Worm (Caenorhabditis elegans) whole organism, young adult: ENCODE results near the gene F45E10.2.

Experiments
- B0019.2 ChIP-seq: fragments of 200-800 bp; sonication (Bioruptor generic); conservative IDR thresholded peaks from 2 replicates; pipeline ENCODE4 v1.3.6; 2022; ENCODE audit warnings: missing genetic modification reagents, missing genetic modification characterization, missing compliant biosample characterization
- B0261.1 ChIP-seq: sonication (generic microtip); optimal IDR thresholded peaks from 2 replicates; lab custom pipeline; 2016; ENCODE audit warnings: mild to moderate bottlenecking, missing genetic modification characterization, moderate library complexity, missing compliant biosample characterization
- D2030.7 ChIP-seq: fragments of 200-800 bp; sonication (Bioruptor generic); IDR thresholded peaks from 2 replicates; pipeline ENCODE4 v1.3.6; 2022; ENCODE audit warnings: missing genetic modification reagents, missing genetic modification characterization, missing compliant biosample characterization
- F37B4.10 ChIP-seq: fragments of 200-800 bp; sonication (Bioruptor generic); IDR thresholded peaks from 2 replicates; pipeline ENCODE4 v1.3.6; 2022; ENCODE audit warnings: missing genetic modification characterization, missing compliant biosample characterization
- F39B2.1 ChIP-seq: fragments of 200-800 bp; sonication (Bioruptor generic); IDR thresholded peaks from 2 replicates; pipeline ENCODE4 v1.3.6; 2022; ENCODE audit warnings: missing genetic modification reagents, missing genetic modification characterization, missing compliant biosample characterization
- F49E8.2 ChIP-seq: sonication (generic microtip); optimal IDR thresholded peaks from 3 replicates; lab custom pipeline; 2017; ENCODE audit warnings: missing genetic modification characterization, mild to moderate bottlenecking, missing compliant biosample characterization, antibody characterized with exemption, moderate library complexity; ENCODE audit not compliant: insufficient read depth
- F57A8.1 ChIP-seq: fragments of 200-800 bp; sonication (Bioruptor generic); optimal IDR thresholded peaks from 2 replicates; lab custom pipeline; 2018; ENCODE audit warnings: mild to moderate bottlenecking, missing genetic modification characterization, moderate library complexity, missing compliant biosample characterization
- T26A5.8 ChIP-seq: sonication (generic microtip); optimal IDR thresholded peaks from 2 replicates; lab custom pipeline; 2016; ENCODE audit warnings: missing genetic modification characterization, missing compliant biosample characterization
- aptf-3 ChIP-seq: fragments of 200-800 bp; sonication (Bioruptor generic); IDR thresholded peaks from 2 replicates; pipeline ENCODE4 v1.3.6; 2022; ENCODE audit warnings: missing genetic modification characterization, missing compliant biosample characterization
- athp-1 ChIP-seq: sonication (generic microtip); optimal IDR thresholded peaks from 2 replicates; lab custom pipeline; 2017; ENCODE audit warnings: mild to moderate bottlenecking, missing genetic modification characterization, missing compliant biosample characterization
- attf-3 ChIP-seq: fragments of 200-800 bp; sonication (Bioruptor generic); conservative IDR thresholded peaks from 2 replicates; pipeline ENCODE4 v1.3.6; 2022; ENCODE audit warnings: missing genetic modification reagents, missing genetic modification characterization, missing compliant biosample characterization
- bed-2 ChIP-seq: fragments of 200-800 bp; sonication (Bioruptor generic); IDR thresholded peaks from 2 replicates; pipeline ENCODE4 v1.3.6; 2022; ENCODE audit warnings: missing genetic modification reagents, missing genetic modification characterization, missing compliant biosample characterization
- ceh-27 ChIP-seq: fragments of 200-800 bp; sonication (Bioruptor generic); optimal IDR thresholded peaks from 2 replicates; lab custom pipeline; 2018; ENCODE audit warnings: mild to moderate bottlenecking, missing genetic modification characterization, moderate library complexity, missing compliant biosample characterization
- ceh-91 ChIP-seq: fragments of 200-800 bp; sonication (Bioruptor generic); IDR thresholded peaks from 2 replicates; pipeline ENCODE4 v1.3.6; 2022; ENCODE audit warnings: missing genetic modification reagents, missing genetic modification characterization, missing compliant biosample characterization
- chd-7 ChIP-seq: sonication (generic microtip); optimal IDR thresholded peaks from 2 replicates; lab custom pipeline; 2016; ENCODE audit warnings: mild to moderate bottlenecking, missing genetic modification characterization, moderate library complexity, missing compliant biosample characterization
- dox-1 ChIP-seq: fragments of 200-800 bp; sonication (Bioruptor generic); IDR thresholded peaks from 2 replicates; pipeline ENCODE4 v1.3.6; 2022; ENCODE audit warnings: missing genetic modification reagents, missing genetic modification characterization, missing compliant biosample characterization
- dpff-1 ChIP-seq: sonication (generic microtip); optimal IDR thresholded peaks from 2 replicates; lab custom pipeline; 2017; ENCODE audit warnings: mild to moderate bottlenecking, missing genetic modification characterization, missing compliant biosample characterization
- efl-1 ChIP-seq: fragments of 150-350 bp; optimal IDR thresholded peaks from 2 replicates; lab custom pipeline; 2014; ENCODE audit warnings: missing biosample characterization, missing genetic modification reagents, missing genetic modification characterization
- egl-44 ChIP-seq: fragments of 200-800 bp; sonication (Bioruptor generic); IDR thresholded peaks from 2 replicates; pipeline ENCODE4 v1.3.6; 2022; ENCODE audit warnings: missing genetic modification reagents, missing genetic modification characterization, missing compliant biosample characterization
- egrh-3 ChIP-seq: fragments of 200-800 bp; sonication (Bioruptor generic); IDR thresholded peaks from 2 replicates; pipeline ENCODE4 v1.3.6; 2022; ENCODE audit warnings: missing genetic modification reagents, missing genetic modification characterization, missing compliant biosample characterization
- hlh-12 ChIP-seq: sonication (generic microtip); optimal IDR thresholded peaks from 2 replicates; lab custom pipeline; 2016; ENCODE audit warnings: missing genetic modification characterization, missing compliant biosample characterization
- hmg-1.2 ChIP-seq: fragments of 200-800 bp; sonication (Bioruptor generic); IDR thresholded peaks from 2 replicates; pipeline ENCODE4 v1.3.6; 2022; ENCODE audit warnings: missing genetic modification reagents, missing genetic modification characterization, missing compliant biosample characterization
- hsf-1 ChIP-seq: fragments of 200-800 bp; sonication (Bioruptor generic); IDR thresholded peaks from 2 replicates; pipeline ENCODE4 v1.3.6; 2022; ENCODE audit warnings: missing genetic modification reagents, missing genetic modification characterization, missing compliant biosample characterization
- lag-1 ChIP-seq: fragments of 200-800 bp; sonication (Bioruptor generic); IDR thresholded peaks from 2 replicates; pipeline ENCODE4 v1.3.6; 2022; ENCODE audit warnings: missing genetic modification reagents, missing genetic modification characterization, missing compliant biosample characterization
- madf-6 ChIP-seq: fragments of 200-800 bp; sonication (Bioruptor generic); IDR thresholded peaks from 2 replicates; pipeline ENCODE4 v1.3.6; 2022; ENCODE audit warnings: missing genetic modification reagents, missing genetic modification characterization, missing compliant biosample characterization
- mcd-1 ChIP-seq: fragments of 200-800 bp; sonication (Bioruptor generic); IDR thresholded peaks from 2 replicates; pipeline ENCODE4 v1.3.6; 2022; ENCODE audit warnings: missing genetic modification reagents, missing genetic modification characterization, missing compliant biosample characterization
- mes-4 ChIP-seq: sonication (generic microtip); optimal IDR thresholded peaks from 2 replicates; lab custom pipeline; 2016; ENCODE audit warnings: missing genotype, missing genetic modification characterization, missing compliant biosample characterization
- nfya-2 ChIP-seq: fragments of 200-800 bp; sonication (Bioruptor generic); IDR thresholded peaks from 2 replicates; pipeline ENCODE4 v1.3.6; 2022; ENCODE audit warnings: missing genetic modification reagents, missing genetic modification characterization, missing compliant biosample characterization
- nhr-120 ChIP-seq: fragments of 200-800 bp; sonication (Bioruptor generic); IDR thresholded peaks from 2 replicates; pipeline ENCODE4 v1.3.6; 2022; ENCODE audit warnings: missing genetic modification characterization, missing compliant biosample characterization
- nhr-27 ChIP-seq: fragments of 200-800 bp; sonication (Bioruptor generic); optimal IDR thresholded peaks from 2 replicates; lab custom pipeline; 2018; ENCODE audit warnings: mild to moderate bottlenecking, missing genetic modification characterization, moderate library complexity, missing compliant biosample characterization
- nhr-80 ChIP-seq: sonication (generic microtip); optimal IDR thresholded peaks from 2 replicates; lab custom pipeline; 2016; ENCODE audit warnings: missing genetic modification characterization, missing compliant biosample characterization
- pha-4 ChIP-seq: fragments of 150-350 bp; sonication (generic microtip); optimal IDR thresholded peaks from 2 replicates; lab custom pipeline; 2014; ENCODE audit warnings: missing biosample characterization, missing genetic modification reagents, missing genetic modification characterization
- rec-8 ChIP-seq, 2 experiments: sonication (generic microtip); optimal IDR thresholded peaks; 2 replicates each; lab custom pipeline; 2016; ENCODE audit warnings: mild to moderate bottlenecking in 2 of 2, missing genetic modification characterization in 2 of 2, missing genetic modification reagents in 2 of 2, missing genotype in 2 of 2, missing biosample characterization in 1 of 2, missing compliant biosample characterization in 1 of 2, moderate library complexity in 1 of 2
- somi-1 ChIP-seq: fragments of 200-800 bp; sonication (Bioruptor generic); optimal IDR thresholded peaks from 2 replicates; lab custom pipeline; 2018; ENCODE audit warnings: mild to moderate bottlenecking, missing genetic modification characterization, missing compliant biosample characterization
- tbp1 ChIP-seq: fragments of 200-800 bp; sonication (Bioruptor generic); optimal IDR thresholded peaks from 2 replicates; lab custom pipeline; 2018; ENCODE audit warnings: mild to moderate bottlenecking, missing genetic modification characterization, missing compliant biosample characterization
- zfh-2 ChIP-seq: fragments of 200-800 bp; sonication (Bioruptor generic); conservative IDR thresholded peaks from 2 replicates; pipeline ENCODE4 v1.3.6; 2022; ENCODE audit warnings: missing genetic modification reagents, missing genetic modification characterization, missing compliant biosample characterization
- ztf-18 ChIP-seq: sonication (generic microtip); optimal IDR thresholded peaks from 2 replicates; lab custom pipeline; 2016; ENCODE audit warnings: missing genotype, mild to moderate bottlenecking, missing genetic modification characterization, missing compliant biosample characterization
- ztf-28 ChIP-seq: fragments of 200-800 bp; sonication (Bioruptor generic); IDR thresholded peaks from 2 replicates; pipeline ENCODE4 v1.3.6; 2022; ENCODE audit warnings: missing genetic modification reagents, missing genetic modification characterization, missing compliant biosample characterization

The F45E10.2 gene

ce11 chrII:11016835-11016883 lies 38.5 kb downstream of the F45E10.2 start, which contains the start of gene ram-2:
Gene ram-2 (minus strand): TSS chrII:11016881.
- TF ChIP-seq nhr-120 (GFP tag; lab: Robert Waterston, UW) (no peak), mes-4 (tag; lab: Kevin White, UChicago) (no peak), F49E8.2 (tag; lab: Kevin White, UChicago) (no peak), lag-1 (no peak), ceh-91 (GFP tag; lab: Robert Waterston, UW) (no peak), tbp1 (no peak), T26A5.8 (tag; lab: Kevin White, UChicago) (no peak), F37B4.10 (no peak), nhr-27 (tag; lab: Kevin White, UChicago) (no peak), D2030.7 (GFP tag; lab: Robert Waterston, UW) (no peak)

- TF ChIP-seq chd-7 (tag; lab: Kevin White, UChicago) (no peak), aptf-3 (GFP tag; lab: Robert Waterston, UW) (no peak), egl-44 (GFP tag; lab: Robert Waterston, UW) (no peak), nhr-120 (GFP tag; lab: Robert Waterston, UW) (no peak), ceh-91 (GFP tag; lab: Robert Waterston, UW) (no peak), dox-1 (GFP tag; lab: Robert Waterston, UW) (no peak)
These were observed 38.7 kb downstream of the F45E10.2 start for ce11 chrII:11016435-11016834.

ce11 chrII:11015734-11016133 lies 39.4 kb downstream of the F45E10.2 start:
- TF ChIP-seq ztf-18 (tag; lab: Kevin White, UChicago) (no peak), hmg-1.2 (no peak), hlh-12 (tag; lab: Kevin White, UChicago) (no peak), zfh-2 (peak; percentile 94), athp-1 (tag; lab: Kevin White, UChicago) (peak; percentile 15), lag-1 (no peak), dpff-1 (tag; lab: Kevin White, UChicago) (no peak), F57A8.1 (GFP tag; lab: Kevin White, UChicago) (no peak), egrh-3 (peak; percentile 99), ztf-28 (GFP tag; lab: Robert Waterston, UW) (no peak), somi-1 (no peak), nfya-2 (GFP tag; lab: Robert Waterston, UW) (no peak), bed-2 (GFP tag; lab: Robert Waterston, UW) (no peak), mcd-1 (GFP tag; lab: Robert Waterston, UW) (peak; percentile 45; the same call in 1 of the 2 replicates), attf-3 (GFP tag; lab: Robert Waterston, UW) (no peak), rec-8 (tag; optimal IDR thresholded peaks at IDR 0.05; lab: Kevin White, UChicago) (no peak), B0261.1 (tag; lab: Kevin White, UChicago) (no peak), B0019.2 (GFP tag; lab: Robert Waterston, UW) (no peak)

- TF ChIP-seq F39B2.1 (GFP tag; lab: Robert Waterston, UW) (no peak), hsf-1 (GFP tag; lab: Robert Waterston, UW) (no peak), nhr-80 (no peak), ceh-27 (no peak), efl-1 (GFP tag; lab: Kevin White, UChicago) (no peak), madf-6 (GFP tag; lab: Robert Waterston, UW) (no peak), pha-4 (tag; lab: Kevin White, UChicago) (no peak)
These were observed 39.9 kb downstream of the F45E10.2 start for ce11 chrII:11015210-11015609.
